Worm (Caenorhabditis elegans): Measurements from ENCODE around the gene C33H5.1.

C33H5.1 gene

DNA sequence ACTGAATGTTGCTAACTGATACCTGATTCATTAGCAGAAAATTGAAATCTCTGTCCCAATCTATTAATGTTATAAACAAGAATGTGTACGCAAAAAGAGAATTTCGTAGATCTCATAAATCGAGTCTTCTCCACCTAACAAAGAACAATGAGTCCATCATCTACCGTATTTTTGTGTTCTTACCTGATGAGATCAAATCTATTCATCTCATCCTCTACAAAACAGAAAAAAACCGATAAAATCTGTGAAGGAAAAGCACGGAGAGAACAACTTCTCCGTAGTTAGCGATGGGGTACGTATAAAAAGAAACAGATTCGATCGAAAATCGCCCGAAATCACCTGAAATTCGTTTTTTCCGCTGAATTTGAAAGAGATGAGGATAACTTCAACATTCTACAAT, at the start of gene C33H5.1:
TSS of gene C33H5.1 (plus strand) at position 330 of the 400 bp plus-strand sequence.
- TF ChIP-seq nhr-25 (tag; optimal IDR thresholded peaks at IDR 0.05; ENCODE audit: borderline replicate concordance, insufficient read depth): no peak
- TF ChIP-seq nhr-6 (tag; optimal IDR thresholded peaks at IDR 0.05): no peak
- peak; percentile 70 for TF ChIP-seq aha-1 (tag)
- TF ChIP-seq ceh-62 (tag; optimal IDR thresholded peaks at IDR 0.05): no peak
- TF ChIP-seq pqm-1 (tag; optimal IDR thresholded peaks at IDR 0.05): no peak
- no peak for TF ChIP-seq F37D6.2 (tag; optimal IDR thresholded peaks at IDR 0.05)

DNA sequence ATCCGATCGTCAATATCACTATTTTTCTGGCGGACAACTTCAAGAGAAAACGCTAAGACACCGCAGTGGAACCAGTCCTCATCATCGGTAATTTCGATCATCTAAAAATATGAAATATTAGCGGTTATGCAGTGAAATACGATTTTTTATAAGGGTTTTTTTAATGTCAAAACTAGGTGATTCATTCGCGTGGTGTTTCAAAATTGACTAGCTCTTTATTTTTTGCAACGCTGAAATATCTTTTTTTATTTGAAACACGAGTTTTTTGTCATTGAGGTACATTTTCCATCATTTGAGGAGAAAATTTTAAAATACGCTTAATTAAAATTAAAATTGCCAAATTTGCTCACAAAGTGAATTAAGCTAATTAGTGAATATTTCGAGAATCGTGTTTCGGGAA, 49.2 kb upstream of the C33H5.1 start, which contains the start of gene dsb-3:
TSS of gene dsb-3 (minus strand) at position 101 of the 400 bp plus-strand sequence.
- TF ChIP-seq lin-29 (GFP tag; IDR thresholded peaks at IDR 0.05) (no peak), Y48G9A.11 (GFP tag; IDR thresholded peaks at IDR 0.05) (no peak), ceh-62 (tag; optimal IDR thresholded peaks at IDR 0.05) (no peak), hmg-1.1 (GFP tag; IDR thresholded peaks at IDR 0.05) (no peak), unc-130 (GFP tag; optimal IDR thresholded peaks at IDR 0.05) (no peak), fos-1 (tag; optimal IDR thresholded peaks at IDR 0.05) (no peak), duxl-1 (tag; optimal IDR thresholded peaks at IDR 0.05; ENCODE audit: poor library complexity) (no peak), zip-11 (GFP tag; IDR thresholded peaks at IDR 0.05) (no peak), D1046.2 (GFP tag; IDR thresholded peaks at IDR 0.05) (no peak), skn-1 (tag; optimal IDR thresholded peaks at IDR 0.05) (no peak), nhr-41 (GFP tag; IDR thresholded peaks at IDR 0.05) (no peak)

DNA sequence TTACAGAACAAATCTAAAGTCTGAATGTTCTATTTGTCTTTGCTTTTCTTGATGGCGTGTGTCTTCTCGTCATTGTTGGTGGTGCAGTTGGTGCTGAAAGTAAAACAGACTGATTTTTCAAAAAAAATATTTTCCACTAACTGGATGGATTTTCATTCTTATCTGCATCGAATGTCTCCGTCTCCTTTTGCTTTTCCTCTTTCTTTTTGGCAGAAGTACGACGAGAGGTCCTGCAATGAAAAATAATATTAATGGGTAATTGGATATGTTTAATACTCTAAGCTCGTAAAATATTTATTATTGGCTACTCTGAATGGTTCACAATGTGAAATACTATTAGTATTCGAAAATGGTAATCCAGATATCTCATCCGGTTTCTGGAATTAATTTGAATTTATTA, 48.6 kb upstream of the C33H5.1 start, which contains the start of gene del-7:
TSS of gene del-7 (plus strand) at position 301 of the 400 bp plus-strand sequence.
- TF ChIP-seq egl-27 (tag; optimal IDR thresholded peaks at IDR 0.05): no peak

DNA sequence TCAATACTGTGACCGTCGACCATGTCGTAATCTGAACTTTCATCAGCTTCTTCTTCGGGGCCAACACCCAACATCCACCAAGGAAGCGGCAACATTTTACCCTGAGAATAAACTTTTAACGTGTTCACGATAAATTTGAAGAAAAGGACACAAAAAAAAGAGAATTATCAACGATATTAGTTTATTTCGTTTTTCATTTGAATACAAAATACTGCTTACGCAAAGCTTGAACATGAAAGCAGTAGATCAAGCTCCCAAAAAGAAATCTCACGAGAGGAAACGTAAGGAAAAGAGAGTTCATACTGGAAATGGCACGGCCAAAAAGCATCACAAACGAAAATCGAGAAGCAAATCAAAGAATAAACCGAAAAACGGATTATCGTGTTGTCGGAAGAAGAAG, 45.0 kb upstream of the C33H5.1 start, which contains the start of the genes C46A5.6 and C46A5.1:
TSS of gene C46A5.6 (minus strand) at position 101 of the 400 bp plus-strand sequence.
TSS of gene C46A5.1 (plus strand) at position 184 of the 400 bp plus-strand sequence.
- TF ChIP-seq unc-39 (tag; optimal IDR thresholded peaks at IDR 0.05): no peak
- TF ChIP-seq dmd-8 (GFP tag; IDR thresholded peaks at IDR 0.05): no peak
- no peak for TF ChIP-seq snpc-4 (tag; optimal IDR thresholded peaks at IDR 0.05)
- TF ChIP-seq fos-1 (tag; optimal IDR thresholded peaks at IDR 0.05): no peak
- no peak for TF ChIP-seq nhr-41 (GFP tag; IDR thresholded peaks at IDR 0.05)
- no peak for TF ChIP-seq lim-7 (GFP tag; IDR thresholded peaks at IDR 0.05)
- TF ChIP-seq dmd-9 (GFP tag; IDR thresholded peaks at IDR 0.05): no peak
- TF ChIP-seq aha-1 (tag): no peak
- TF ChIP-seq D1046.2 (GFP tag; IDR thresholded peaks at IDR 0.05): no peak
- no peak for TF ChIP-seq lin-15B (tag; optimal IDR thresholded peaks at IDR 0.05)
- TF ChIP-seq nhr-111 (GFP tag; optimal IDR thresholded peaks at IDR 0.05): no peak
- TF ChIP-seq T26A8.4 (GFP tag; IDR thresholded peaks at IDR 0.05): no peak
- TF ChIP-seq pha-4 (GFP tag; IDR thresholded peaks at IDR 0.05): no peak
- TF ChIP-seq pha-4 (tag; optimal IDR thresholded peaks at IDR 0.05): no peak
- TF ChIP-seq nhr-11 (tag; optimal IDR thresholded peaks at IDR 0.05): no peak
- TF ChIP-seq mxl-3 (GFP tag; optimal IDR thresholded peaks at IDR 0.05): no peak
- no peak for TF ChIP-seq ceh-32 (tag; optimal IDR thresholded peaks at IDR 0.05; ENCODE audit: poor library complexity)
- TF ChIP-seq F49E8.2 (tag; optimal IDR thresholded peaks at IDR 0.05; ENCODE audit: borderline replicate concordance): no peak
- TF ChIP-seq F10B5.3 (tag; optimal IDR thresholded peaks at IDR 0.05): no peak
- TF ChIP-seq daf-12 (tag; optimal IDR thresholded peaks at IDR 0.05): no peak

DNA sequence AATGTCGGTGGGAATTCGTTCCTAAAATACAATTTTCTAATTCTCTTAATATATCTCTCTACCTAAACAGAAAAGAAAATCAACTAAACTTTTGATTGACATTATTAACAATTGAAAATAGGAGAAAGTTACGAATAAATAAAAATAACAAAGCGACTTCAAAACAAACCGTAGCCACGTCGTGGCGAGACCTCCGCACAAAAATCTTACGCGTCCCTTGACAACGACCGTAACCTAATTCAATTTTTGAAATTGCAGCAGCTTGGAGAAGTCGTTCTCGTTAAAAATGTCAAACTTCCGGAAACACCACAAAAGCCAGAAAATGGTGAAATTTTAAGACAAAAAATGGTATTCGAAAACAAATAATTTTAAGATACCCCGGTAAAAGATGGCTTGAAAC, 44.4 kb upstream of the C33H5.1 start:
- TF ChIP-seq lir-3 (tag; optimal IDR thresholded peaks at IDR 0.05): no peak
- TF ChIP-seq daf-19 (GFP tag; conservative IDR thresholded peaks at IDR 0.05): no peak
- TF ChIP-seq duxl-1 (tag; optimal IDR thresholded peaks at IDR 0.05; ENCODE audit: poor library complexity): no peak
- no peak for TF ChIP-seq F37D6.2 (tag; optimal IDR thresholded peaks at IDR 0.05)
- TF ChIP-seq D1046.2 (GFP tag; IDR thresholded peaks at IDR 0.05): no peak
- 0 out of 2 replicates have a peak, but pooled peaks have one; percentile 5 for TF ChIP-seq lin-38 (GFP tag; IDR thresholded peaks at IDR 0.05)
- peak in 1 of 2 experiments; percentile 73 for TF ChIP-seq unc-62 (GFP tag; optimal IDR thresholded peaks at IDR 0.05 in 1 of 2)
- no peak for TF ChIP-seq unc-62 (tag; optimal IDR thresholded peaks at IDR 0.05)
- peak; percentile 67; the same call in 1 of the 2 replicates for TF ChIP-seq snpc-1.2 (GFP tag; IDR thresholded peaks at IDR 0.05)
